Worm (Caenorhabditis elegans): ENCODE data around the gene ttr-46.

ttr-46 gene

ce11 chrV:9960376-9960775 lies 9.3 kb downstream of the ttr-46 start, which contains the start of gene T07C12.10:
Gene T07C12.10, minus strand, starts transcription at chrV:9960476.
- no peak for TF ChIP-seq pha-4 (tag; optimal IDR thresholded peaks at IDR 0.05)
- TF ChIP-seq ztf-4 (tag; optimal IDR thresholded peaks at IDR 0.05), result no peak
- no peak for TF ChIP-seq daf-12 (tag; optimal IDR thresholded peaks at IDR 0.05)
- TF ChIP-seq snpc-4 (tag; optimal IDR thresholded peaks at IDR 0.05), result no peak
- no peak for TF ChIP-seq elt-3 (tag; optimal IDR thresholded peaks at IDR 0.05)
- TF ChIP-seq nhr-76 (tag; optimal IDR thresholded peaks at IDR 0.05), result no peak
- no peak for TF ChIP-seq mml-1 (tag; optimal IDR thresholded peaks at IDR 0.05)

DNA sequence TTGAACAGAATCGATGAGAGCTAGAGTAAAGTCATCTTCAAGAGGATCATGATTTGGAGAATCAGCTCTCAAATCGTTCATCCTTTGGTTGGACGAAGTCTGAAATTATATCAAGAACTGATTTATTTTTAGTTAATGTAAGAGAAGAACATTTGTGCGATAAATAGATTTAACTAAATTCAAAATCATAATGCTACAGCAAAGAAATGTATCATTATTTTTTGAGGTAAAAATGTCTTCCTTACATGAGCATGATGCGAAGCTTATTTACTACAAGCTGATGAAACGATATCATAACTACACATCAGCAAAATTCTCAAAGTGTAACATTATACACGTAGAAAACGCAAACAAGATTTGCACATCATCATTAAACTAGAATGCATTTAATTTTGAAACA lies 11.4 kb downstream of the ttr-46 start, which contains the start of gene madf-4:
Gene madf-4 (minus strand): TSS at position 101 of the 400 bp plus-strand sequence.
- TF ChIP-seq elt-1 (tag; optimal IDR thresholded peaks at IDR 0.05) (no peak), daf-12 (tag; optimal IDR thresholded peaks at IDR 0.05) (no peak), pqm-1 (tag; optimal IDR thresholded peaks at IDR 0.05) (no peak), nhr-23 (tag; optimal IDR thresholded peaks at IDR 0.05) (no peak), aly-2 (tag; optimal IDR thresholded peaks at IDR 0.05) (no peak), nhr-43 (tag; optimal IDR thresholded peaks at IDR 0.05; ENCODE audit: poor library complexity, severe bottlenecking) (no peak), egl-5 (tag; optimal IDR thresholded peaks at IDR 0.05) (no peak), tbx-2 (tag; optimal IDR thresholded peaks at IDR 0.05) (no peak), snpc-4 (tag; optimal IDR thresholded peaks at IDR 0.05) (no peak), lsy-12 (tag; optimal IDR thresholded peaks at IDR 0.05) (no peak), lin-15B (tag; optimal IDR thresholded peaks at IDR 0.05) (no peak), ztf-11 (tag; optimal IDR thresholded peaks at IDR 0.05) (no peak), mml-1 (tag; optimal IDR thresholded peaks at IDR 0.05) (no peak), ZK546.5 (tag; optimal IDR thresholded peaks at IDR 0.05) (no peak), nhr-28 (tag; optimal IDR thresholded peaks at IDR 0.05) (no peak), ama-1 (optimal IDR thresholded peaks at IDR 0.05) (no peak), lin-39 (tag; optimal IDR thresholded peaks at IDR 0.05) (no peak), ceh-28 (tag; optimal IDR thresholded peaks at IDR 0.05) (no peak)

DNA sequence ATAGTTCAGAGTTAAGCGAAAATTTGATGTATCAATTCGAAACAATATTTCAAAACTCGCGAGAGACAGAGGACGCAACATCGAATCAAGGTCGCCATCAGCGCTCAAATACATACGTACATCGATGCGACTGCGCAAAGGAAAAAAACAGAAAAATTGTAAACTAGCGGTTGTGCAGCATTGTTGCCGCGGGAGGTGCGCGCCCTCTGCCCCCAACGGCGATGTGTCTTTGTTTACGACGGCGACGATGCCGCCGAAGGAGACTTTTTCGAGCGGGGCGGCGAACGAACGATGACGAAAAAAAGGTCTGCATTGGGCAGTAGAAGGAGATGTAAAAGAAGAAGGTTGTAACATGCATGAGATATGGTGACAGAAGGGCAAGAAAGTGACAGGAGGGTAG lies 11.9 kb downstream of the ttr-46 start:
- TF ChIP-seq nhr-25 (tag; optimal IDR thresholded peaks at IDR 0.05), result peak; percentile 69
- no peak for TF ChIP-seq egl-27 (tag; optimal IDR thresholded peaks at IDR 0.05)

ce11 chrV:9964152-9964785 lies 13.2 kb downstream of the ttr-46 start:
- TF ChIP-seq jun-1 (tag; optimal IDR thresholded peaks at IDR 0.05) (no peak), unc-39 (tag; optimal IDR thresholded peaks at IDR 0.05) (no peak), lin-39 (tag; optimal IDR thresholded peaks at IDR 0.05) (peak; percentile 61), nhr-12 (tag; optimal IDR thresholded peaks at IDR 0.05) (no peak), daf-12 (tag; optimal IDR thresholded peaks at IDR 0.05) (no peak), hmg-11 (tag; optimal IDR thresholded peaks at IDR 0.05) (no peak), zag-1 (tag; optimal IDR thresholded peaks at IDR 0.05) (no peak), nhr-76 (tag; optimal IDR thresholded peaks at IDR 0.05) (no peak), nhr-28 (tag; optimal IDR thresholded peaks at IDR 0.05) (no peak), elt-2 (tag; optimal IDR thresholded peaks at IDR 0.05) (no peak), nfya-1 (tag; optimal IDR thresholded peaks at IDR 0.05; ENCODE audit: insufficient read depth) (peak; percentile 5), fos-1 (tag; optimal IDR thresholded peaks at IDR 0.05) (no peak), ceh-82 (tag; optimal IDR thresholded peaks at IDR 0.05) (no peak), nhr-77 (tag; optimal IDR thresholded peaks at IDR 0.05) (no peak)

ce11 chrV:9965891-9966290 lies 14.9 kb downstream of the ttr-46 start:
- no peak for TF ChIP-seq nhr-76 (tag; optimal IDR thresholded peaks at IDR 0.05)
- TF ChIP-seq nhr-237 (tag; optimal IDR thresholded peaks at IDR 0.05), result no peak
- no peak for TF ChIP-seq R02D3.7 (tag; optimal IDR thresholded peaks at IDR 0.05)
- no peak for TF ChIP-seq mdl-1 (tag; optimal IDR thresholded peaks at IDR 0.05)
- no peak for TF ChIP-seq skn-1 (tag; optimal IDR thresholded peaks at IDR 0.05)
- no peak for TF ChIP-seq unc-39 (tag; optimal IDR thresholded peaks at IDR 0.05)
- TF ChIP-seq daf-12 (tag; optimal IDR thresholded peaks at IDR 0.05), result no peak
- no peak for TF ChIP-seq tbx-2 (tag; optimal IDR thresholded peaks at IDR 0.05)
- no peak for TF ChIP-seq ztf-4 (tag; optimal IDR thresholded peaks at IDR 0.05)
- TF ChIP-seq pqm-1 (tag; optimal IDR thresholded peaks at IDR 0.05), result no peak
- TF ChIP-seq nhr-77 (tag; optimal IDR thresholded peaks at IDR 0.05), result no peak
- TF ChIP-seq unc-62 (GFP tag; optimal IDR thresholded peaks at IDR 0.05), result no peak
- TF ChIP-seq zag-1 (tag; optimal IDR thresholded peaks at IDR 0.05), result no peak
- no peak for TF ChIP-seq jun-1 (tag; optimal IDR thresholded peaks at IDR 0.05)

Data from whole organism, L3 larva.